Fruit fly (Drosophila melanogaster) whole organism, embryonic: ENCODE measurements around the gene REG.
A peak's percentile ranks its signal among the peaks of the same experiment; 100 is the strongest.

ENCODE experiments used
- Ada2b ChIP-seq: fragments of 200-800 bp; sonication (Bioruptor generic); IDR thresholded peaks from 2 replicates; pipeline ENCODE4 v1.3.6; 2022; ENCODE audit warnings: missing biosample characterization, missing genetic modification characterization
- B-H2 ChIP-seq: fragments of 200-800 bp; sonication (Bioruptor generic); optimal IDR thresholded peaks from 2 replicates; lab custom pipeline; 2018; ENCODE audit warnings: missing biosample characterization, mild to moderate bottlenecking, missing genetic modification characterization
- Bgb ChIP-seq: fragments of 200-800 bp; sonication (Bioruptor generic); IDR thresholded peaks from 2 replicates; pipeline ENCODE4 v1.3.6; 2022; ENCODE audit warnings: missing biosample characterization, missing genetic modification characterization; ENCODE audit not compliant: partially characterized antibody
- CG10959 ChIP-seq: fragments of 200-800 bp; sonication (Bioruptor generic); IDR thresholded peaks from 2 replicates; pipeline ENCODE4 v1.3.6; 2022; ENCODE audit warnings: missing biosample characterization, missing genetic modification characterization
- CG11085 ChIP-seq: fragments of 200-800 bp; sonication (Bioruptor generic); IDR thresholded peaks from 2 replicates; pipeline ENCODE4 v1.3.6; 2022; ENCODE audit warnings: missing biosample characterization, missing genetic modification characterization
- CG11093 ChIP-seq: fragments of 200-800 bp; sonication (Bioruptor generic); IDR thresholded peaks from 3 replicates; pipeline ENCODE4 v1.3.6; 2022; ENCODE audit warnings: missing biosample characterization, missing genetic modification characterization
- CG11247 ChIP-seq: fragments of 200-800 bp; sonication (Bioruptor generic); IDR thresholded peaks from 2 replicates; pipeline ENCODE4 v1.3.6; 2022; ENCODE audit warnings: missing biosample characterization, missing genetic modification characterization
- CG12744 ChIP-seq: fragments of 200-800 bp; sonication (Bioruptor generic); optimal IDR thresholded peaks from 2 replicates; lab custom pipeline; 2016; ENCODE audit warnings: missing biosample characterization, missing genetic modification characterization
- CG14014 ChIP-seq: fragments of 200-800 bp; sonication (Bioruptor generic); IDR thresholded peaks from 2 replicates; pipeline ENCODE4 v1.3.6; 2022; ENCODE audit warnings: missing biosample characterization, missing genetic modification characterization
- CG14710 ChIP-seq: fragments of 200-800 bp; sonication (Bioruptor generic); optimal IDR thresholded peaks from 3 replicates; lab custom pipeline; 2019; ENCODE audit warnings: missing biosample characterization, mild to moderate bottlenecking, missing genetic modification characterization, moderate library complexity
- CG1603 ChIP-seq: fragments of 200-800 bp; sonication (Bioruptor generic); optimal IDR thresholded peaks from 2 replicates; lab custom pipeline; 2019; ENCODE audit warnings: missing biosample characterization, mild to moderate bottlenecking, missing genetic modification characterization, moderate library complexity
- CG16815 ChIP-seq: fragments of 200-800 bp; sonication (Bioruptor generic); optimal IDR thresholded peaks from 3 replicates; lab custom pipeline; 2017; ENCODE audit warnings: missing biosample characterization, mild to moderate bottlenecking, missing genetic modification characterization
- CG17361 ChIP-seq: fragments of 200-800 bp; sonication (Bioruptor generic); IDR thresholded peaks from 3 replicates; pipeline ENCODE4 v1.3.6; 2022; ENCODE audit warnings: missing biosample characterization, missing genetic modification characterization
- CG17568 ChIP-seq: fragments of 200-800 bp; sonication (Bioruptor generic); optimal IDR thresholded peaks from 2 replicates; lab custom pipeline; 2018; ENCODE audit warnings: missing biosample characterization, mild to moderate bottlenecking, missing genetic modification characterization, moderate library complexity
- CG2712 ChIP-seq: fragments of 200-800 bp; optimal IDR thresholded peaks from 3 replicates; lab custom pipeline; 2019; ENCODE audit warnings: missing biosample characterization, mild to moderate bottlenecking, missing genetic modification characterization, moderate library complexity
- CG31441 ChIP-seq: fragments of 200-800 bp; sonication (Bioruptor generic); IDR thresholded peaks from 2 replicates; pipeline ENCODE4 v1.3.6; 2022; ENCODE audit warnings: missing biosample characterization, missing genetic modification characterization
- Chrac-16 ChIP-seq: fragments of 200-800 bp; sonication (Bioruptor generic); optimal IDR thresholded peaks from 3 replicates; lab custom pipeline; 2016; ENCODE audit warnings: missing biosample characterization, missing genetic modification characterization
- Dfd ChIP-seq, 2 experiments: fragments of >200 bp; optimal IDR thresholded peaks; 2 replicates each; lab custom pipeline; 2017; ENCODE audit warnings: missing biosample characterization in 2 of 2, missing genetic modification characterization in 2 of 2
- E2f1 ChIP-seq: fragments of 200-800 bp; sonication (Bioruptor generic); IDR thresholded peaks from 2 replicates; pipeline ENCODE4 v1.3.6; 2022; ENCODE audit warnings: missing biosample characterization, missing genetic modification characterization
- Eip74EF ChIP-seq, 2 experiments: fragments of 200-800 bp in 1 of 2; fragments of >200 bp in 1 of 2; sonication (Bioruptor generic) in 1 of 2; optimal IDR thresholded peaks; 2 replicates each; lab custom pipeline; 2017 to 2019; ENCODE audit warnings: missing biosample characterization in 2 of 2, missing genetic modification characterization in 2 of 2, mild to moderate bottlenecking in 1 of 2, moderate library complexity in 1 of 2
- Fer3 ChIP-seq: fragments of 200-800 bp; sonication (Bioruptor generic); optimal IDR thresholded peaks from 2 replicates; lab custom pipeline; 2018; ENCODE audit warnings: missing biosample characterization, mild to moderate bottlenecking, missing genetic modification characterization, moderate library complexity
- GATAe ChIP-seq: fragments of 200-800 bp; sonication (Bioruptor generic); conservative IDR thresholded peaks from 2 replicates; pipeline ENCODE4 v1.3.6; 2022; ENCODE audit warnings: missing biosample characterization, missing genetic modification characterization
- Hmx ChIP-seq: fragments of 200-800 bp; sonication (Bioruptor generic); optimal IDR thresholded peaks from 2 replicates; lab custom pipeline; 2016; ENCODE audit warnings: missing biosample characterization, missing genetic modification characterization
- Lim3 ChIP-seq: fragments of 200-800 bp; sonication (Bioruptor generic); IDR thresholded peaks from 2 replicates; pipeline ENCODE4 v1.3.6; 2022; ENCODE audit warnings: missing biosample characterization, missing genetic modification characterization
- NK7.1 ChIP-seq: fragments of 200-800 bp; sonication (Bioruptor generic); optimal IDR thresholded peaks from 3 replicates; lab custom pipeline; 2016; ENCODE audit warnings: missing biosample characterization, missing genetic modification characterization
- Oli ChIP-seq: fragments of 200-800 bp; sonication (Bioruptor generic); optimal IDR thresholded peaks from 2 replicates; lab custom pipeline; 2018; ENCODE audit warnings: missing biosample characterization, mild to moderate bottlenecking, missing genetic modification characterization, moderate library complexity
- Rx ChIP-seq: fragments of 200-800 bp; sonication (Bioruptor generic); IDR thresholded peaks from 2 replicates; pipeline ENCODE4 v1.3.6; 2022; ENCODE audit warnings: missing biosample characterization, missing genetic modification characterization
- Sox102F ChIP-seq: fragments of 200-800 bp; sonication (Bioruptor generic); optimal IDR thresholded peaks from 2 replicates; lab custom pipeline; 2018; ENCODE audit warnings: missing biosample characterization, mild to moderate bottlenecking, missing genetic modification characterization, moderate library complexity
- Sry-β ChIP-seq: fragments of 200-800 bp; sonication (Bioruptor generic); optimal IDR thresholded peaks from 2 replicates; lab custom pipeline; 2018; ENCODE audit warnings: missing biosample characterization, mild to moderate bottlenecking, missing genetic modification characterization, moderate library complexity
- TFAM ChIP-seq: fragments of 200-800 bp; sonication (Bioruptor generic); optimal IDR thresholded peaks from 2 replicates; lab custom pipeline; 2017; ENCODE audit warnings: missing biosample characterization, missing genetic modification characterization, inconsistent platforms
- Xbp1 ChIP-seq: fragments of 200-800 bp; sonication (Bioruptor generic); optimal IDR thresholded peaks from 3 replicates; lab custom pipeline; 2016; ENCODE audit warnings: missing biosample characterization, mild to moderate bottlenecking, missing genetic modification characterization
- bab2 ChIP-seq: fragments of 200-800 bp; sonication (Bioruptor generic); optimal IDR thresholded peaks from 2 replicates; lab custom pipeline; 2016; ENCODE audit warnings: missing biosample characterization, missing genetic modification characterization
- bowl ChIP-seq: fragments of 200-800 bp; sonication (Bioruptor generic); IDR thresholded peaks from 2 replicates; pipeline ENCODE4 v1.3.6; 2022; ENCODE audit warnings: missing biosample characterization, missing genetic modification characterization
- btn ChIP-seq: fragments of 200-800 bp; sonication (Bioruptor generic); optimal IDR thresholded peaks from 2 replicates; lab custom pipeline; 2016; ENCODE audit warnings: missing biosample characterization, missing genetic modification characterization
- croc ChIP-seq: fragments of 200-800 bp; sonication (Bioruptor generic); conservative IDR thresholded peaks from 3 replicates; pipeline ENCODE4 v1.3.6; 2022; ENCODE audit warnings: missing biosample characterization, missing genetic modification characterization
- fd3F ChIP-seq: fragments of 200-800 bp; sonication (Bioruptor generic); optimal IDR thresholded peaks from 2 replicates; lab custom pipeline; 2018; ENCODE audit warnings: missing biosample characterization, mild to moderate bottlenecking, missing genetic modification characterization, moderate library complexity
- fd96Cb ChIP-seq: fragments of 200-800 bp; sonication (Bioruptor generic); optimal IDR thresholded peaks from 2 replicates; lab custom pipeline; 2018; ENCODE audit warnings: missing biosample characterization, mild to moderate bottlenecking, missing genetic modification characterization, moderate library complexity
- fru ChIP-seq: fragments of >200 bp; optimal IDR thresholded peaks from 2 replicates; lab custom pipeline; 2017
- gce ChIP-seq: fragments of 200-800 bp; sonication (Bioruptor generic); IDR thresholded peaks from 3 replicates; pipeline ENCODE4 v1.3.6; 2022; ENCODE audit warnings: missing biosample characterization, missing genetic modification characterization
- kay ChIP-seq: fragments of 200-800 bp; sonication (Bioruptor generic); optimal IDR thresholded peaks from 2 replicates; lab custom pipeline; 2016; ENCODE audit warnings: missing biosample characterization, missing genetic modification characterization
- lmd ChIP-seq: fragments of 200-800 bp; sonication (Bioruptor generic); IDR thresholded peaks from 2 replicates; pipeline ENCODE4 v1.3.6; 2022; ENCODE audit warnings: missing biosample characterization, missing genetic modification characterization
- org-1 ChIP-seq: fragments of 200-800 bp; sonication (Bioruptor generic); optimal IDR thresholded peaks from 2 replicates; lab custom pipeline; 2017; ENCODE audit warnings: missing biosample characterization, missing genetic modification characterization
- pho ChIP-seq: fragments of 200-800 bp; sonication (Bioruptor generic); optimal IDR thresholded peaks from 2 replicates; lab custom pipeline; 2016; ENCODE audit warnings: missing biosample characterization, missing genetic modification characterization
- prd ChIP-seq, 3 experiments: fragments of >200 bp in 2 of 3; fragments of 200-800 bp in 1 of 3; sonication (Bioruptor generic) in 1 of 3; optimal IDR thresholded peaks in 2 of 3; IDR thresholded peaks in 1 of 3; 2 replicates in 2 of 3; 3 replicates in 1 of 3; pipeline versions ENCODE4 v1.3.6 to Lab custom; 2017 to 2022; ENCODE audit warnings: missing biosample characterization in 1 of 3, missing genetic modification characterization in 1 of 3
- ro ChIP-seq: fragments of 200-800 bp; sonication (Bioruptor generic); IDR thresholded peaks from 2 replicates; pipeline ENCODE4 v1.3.6; 2022; ENCODE audit warnings: missing biosample characterization, missing genetic modification characterization
- row ChIP-seq: fragments of 200-800 bp; sonication (Bioruptor generic); IDR thresholded peaks from 3 replicates; pipeline ENCODE4 v1.3.6; 2022; ENCODE audit warnings: missing biosample characterization, missing genetic modification characterization
- slbo ChIP-seq: fragments of 200-800 bp; sonication (Bioruptor generic); IDR thresholded peaks from 2 replicates; pipeline ENCODE4 v1.3.6; 2022; ENCODE audit warnings: missing biosample characterization, missing genetic modification characterization
- tup ChIP-seq: fragments of 200-800 bp; sonication (Bioruptor generic); optimal IDR thresholded peaks from 2 replicates; lab custom pipeline; 2016; ENCODE audit warnings: missing biosample characterization, mild to moderate bottlenecking, missing genetic modification characterization, moderate library complexity
- tx ChIP-seq: fragments of 200-800 bp; sonication (Bioruptor generic); optimal IDR thresholded peaks from 2 replicates; lab custom pipeline; 2016; ENCODE audit warnings: missing biosample characterization, missing genetic modification characterization

REG gene

dm6 chrX:13232406-13233195, 20.5 kb downstream of the REG start (continued):
- TF ChIP-seq Sox102F (GFP tag; lab: Kevin White, UChicago): peak; percentile 73
- no peak for TF ChIP-seq TFAM (GFP tag; lab: Kevin White, UChicago)
- peak; percentile 25; the same call in 1 of the 2 replicates for TF ChIP-seq CG10959
- peak; percentile 88 for TF ChIP-seq CG17361 (GFP tag; lab: Robert Waterston, UW)
- TF ChIP-seq CG31441 (GFP tag; lab: Robert Waterston, UW): peak; percentile 77
- TF ChIP-seq GATAe: no peak; the same call in 1 of the 2 replicates
- peak; percentile 64 for TF ChIP-seq fd96Cb (tag; lab: Kevin White, UChicago)
- no peak for TF ChIP-seq B-H2 (GFP tag; lab: Kevin White, UChicago)
- TF ChIP-seq Hmx (GFP tag; lab: Kevin White, UChicago): no peak
- peak; percentile 8 for TF ChIP-seq kay (GFP tag; lab: Kevin White, UChicago)
- peak; percentile 76 for TF ChIP-seq row
- TF ChIP-seq CG14710: peak; percentile 47
- peak; percentile 43 for TF ChIP-seq tx (GFP tag; lab: Kevin White, UChicago)
- TF ChIP-seq CG17568: peak; percentile 60
- peak; percentile 73 for TF ChIP-seq E2f1
- TF ChIP-seq Ada2b (GFP tag; lab: Robert Waterston, UW): peak; percentile 84
- TF ChIP-seq bowl (GFP tag; lab: Robert Waterston, UW): peak; percentile 82
- peak; percentile 74 for TF ChIP-seq Xbp1
- peak; percentile 19 for TF ChIP-seq NK7.1 (GFP tag; lab: Kevin White, UChicago)
- TF ChIP-seq fru (lab: Kevin White, UChicago): no peak
- peak; percentile 71 for TF ChIP-seq CG11247
- TF ChIP-seq Rx (GFP tag; lab: Robert Waterston, UW): peak; percentile 73
- peak; percentile 93 for TF ChIP-seq CG1603 (tag; lab: Kevin White, UChicago)
- peak; percentile 63 for TF ChIP-seq tup
- peak; percentile 75 for TF ChIP-seq org-1 (GFP tag; lab: Kevin White, UChicago)
- TF ChIP-seq lmd: peak; percentile 78
- peak; percentile 88; the same call in 2 of the 3 replicates for TF ChIP-seq gce (GFP tag; lab: Robert Waterston, UW)
- peak; percentile 55; the same call in 2 of the 3 replicates for TF ChIP-seq croc
- TF ChIP-seq Sry-β (GFP tag; lab: Kevin White, UChicago): no peak
- TF ChIP-seq prd (optimal IDR thresholded peaks at IDR 0.05; lab: Kevin White, UChicago): no peak
- TF ChIP-seq prd (GFP tag; IDR thresholded peaks at IDR 0.05; lab: Robert Waterston, UW): peak; percentile 83
- TF ChIP-seq CG16815 (GFP tag; lab: Kevin White, UChicago): peak; percentile 36
- TF ChIP-seq Fer3 (tag; lab: Kevin White, UChicago): peak; percentile 64
- peak; percentile 24; the same call in 1 of the 3 replicates for TF ChIP-seq CG11093 (GFP tag; lab: Robert Waterston, UW)
- peak; percentile 74 for TF ChIP-seq bab2 (GFP tag; lab: Kevin White, UChicago)
- TF ChIP-seq ro (GFP tag; lab: Robert Waterston, UW): 0 out of 2 replicates have a peak, but pooled peaks have one; percentile 36
- TF ChIP-seq Chrac-16: peak; percentile 68
- no peak for TF ChIP-seq Bgb
- peak; percentile 5 for TF ChIP-seq btn (GFP tag; lab: Kevin White, UChicago)
- peak in 1 of 2 experiments; percentile 46 for TF ChIP-seq Eip74EF (GFP tag; optimal IDR thresholded peaks at IDR 0.05; lab: Kevin White, UChicago)
- peak; percentile 28; the same call in 1 of the 2 replicates for TF ChIP-seq CG11085 (GFP tag; lab: Robert Waterston, UW)
- TF ChIP-seq Dfd (GFP tag; optimal IDR thresholded peaks at IDR 0.05; lab: Kevin White, UChicago): no peak
- peak; percentile 80 for TF ChIP-seq Oli (tag; lab: Kevin White, UChicago)
- peak; percentile 46 for TF ChIP-seq fd3F
- no peak for TF ChIP-seq CG12744 (GFP tag; lab: Kevin White, UChicago)
- TF ChIP-seq pho: peak; percentile 27
- TF ChIP-seq CG2712: peak; percentile 75
- peak; percentile 74 for TF ChIP-seq CG14014 (GFP tag; lab: Robert Waterston, UW)
- 0 out of 2 replicates have a peak, but pooled peaks have one; percentile 48 for TF ChIP-seq Lim3 (GFP tag; lab: Robert Waterston, UW)
- TF ChIP-seq slbo (GFP tag; lab: Robert Waterston, UW): peak; percentile 78
